Worm (Caenorhabditis elegans) whole organism, L4 larva: ENCODE data around the gene R05G6.5.
A peak's percentile ranks its signal among the peaks of the same experiment; 100 is the strongest.

Experiments
- F37D6.2 ChIP-seq: sonication (generic microtip); optimal IDR thresholded peaks from 2 replicates; lab custom pipeline; 2016; ENCODE audit warnings: mild to moderate bottlenecking, missing genetic modification characterization, missing compliant biosample characterization
- F44E2.7 ChIP-seq: fragments of 200-800 bp; sonication (Bioruptor generic); IDR thresholded peaks from 2 replicates; pipeline ENCODE4 v2.1.2; 2022; ENCODE audit warnings: missing genetic modification characterization, missing compliant biosample characterization
- F49E8.2 ChIP-seq: sonication (generic microtip); optimal IDR thresholded peaks from 2 replicates; lab custom pipeline; 2016; ENCODE audit warnings: missing compliant biosample characterization, mild to moderate bottlenecking, missing genetic modification characterization, borderline replicate concordance
- T26A8.4 ChIP-seq: fragments of 200-800 bp; sonication (Bioruptor generic); IDR thresholded peaks from 2 replicates; pipeline ENCODE4 v1.3.6; 2022; ENCODE audit warnings: missing genetic modification characterization, missing compliant biosample characterization
- Y105C5A.15 ChIP-seq: fragments of 200-800 bp; sonication (Bioruptor generic); IDR thresholded peaks from 2 replicates; pipeline ENCODE4 v1.3.6; 2022; ENCODE audit warnings: missing genetic modification characterization, missing compliant biosample characterization
- Y48G9A.11 ChIP-seq: fragments of 200-800 bp; sonication (Bioruptor generic); IDR thresholded peaks from 2 replicates; pipeline ENCODE4 v1.3.6; 2022; ENCODE audit warnings: missing genetic modification reagents, missing genetic modification characterization, missing compliant biosample characterization
- Y75B8A.6 ChIP-seq: fragments of 200-800 bp; sonication (Bioruptor generic); IDR thresholded peaks from 2 replicates; pipeline ENCODE4 v1.3.6; 2022; ENCODE audit warnings: missing genetic modification reagents, missing genetic modification characterization, missing compliant biosample characterization
- ZK546.5 ChIP-seq, 2 experiments: sonication (generic microtip); optimal IDR thresholded peaks; 2 replicates each; lab custom pipeline; 2017; ENCODE audit warnings: missing biosample characterization in 2 of 2, missing genetic modification characterization in 2 of 2
- aha-1 ChIP-seq: fragments of 150-350 bp; peaks from one replicate; lab custom pipeline; 2014; ENCODE audit warnings: missing biosample characterization, missing genetic modification characterization
- aly-2 ChIP-seq: sonication (generic microtip); optimal IDR thresholded peaks from 2 replicates; lab custom pipeline; 2018; ENCODE audit warnings: missing biosample characterization, missing genetic modification characterization
- ceh-44 ChIP-seq: fragments of 200-800 bp; sonication (Bioruptor generic); IDR thresholded peaks from 2 replicates; pipeline ENCODE4 v1.3.6; 2022; ENCODE audit warnings: missing genetic modification reagents, missing genetic modification characterization, missing compliant biosample characterization
- ceh-62 ChIP-seq: sonication (generic microtip); optimal IDR thresholded peaks from 2 replicates; lab custom pipeline; 2017; ENCODE audit warnings: missing biosample characterization, missing genetic modification characterization
- ctbp-1 ChIP-seq: fragments of 200-800 bp; sonication (Bioruptor generic); IDR thresholded peaks from 2 replicates; pipeline ENCODE4 v1.3.6; 2022; ENCODE audit warnings: missing genetic modification reagents, missing genetic modification characterization, missing compliant biosample characterization
- dmd-8 ChIP-seq: fragments of 200-800 bp; sonication (Bioruptor generic); IDR thresholded peaks from 2 replicates; pipeline ENCODE4 v1.3.6; 2022; ENCODE audit warnings: missing genetic modification characterization, missing compliant biosample characterization
- duxl-1 ChIP-seq: sonication (generic microtip); optimal IDR thresholded peaks from 2 replicates; lab custom pipeline; 2016; ENCODE audit warnings: mild to moderate bottlenecking, missing genetic modification characterization, moderate library complexity, missing compliant biosample characterization; ENCODE audit not compliant: poor library complexity
- dve-1 ChIP-seq: sonication (generic microtip); optimal IDR thresholded peaks from 2 replicates; lab custom pipeline; 2017; ENCODE audit warnings: antibody characterized with exemption, mild to moderate bottlenecking, missing genetic modification characterization, missing compliant biosample characterization; ENCODE audit not compliant: insufficient read depth
- hif-1 ChIP-seq, 2 experiments: sonication (generic microtip); optimal IDR thresholded peaks; 2 replicates each; lab custom pipeline; 2016 to 2017; ENCODE audit warnings: missing compliant biosample characterization in 2 of 2, missing genetic modification characterization in 2 of 2, missing genetic modification reagents in 2 of 2, missing genotype in 2 of 2, mild to moderate bottlenecking in 1 of 2
- hlh-11 ChIP-seq: fragments of 200-800 bp; sonication (Bioruptor generic); optimal IDR thresholded peaks from 2 replicates; lab custom pipeline; 2018; ENCODE audit warnings: mild to moderate bottlenecking, missing genetic modification characterization, missing compliant biosample characterization
- lin-1 ChIP-seq: fragments of 200-800 bp; sonication (Bioruptor generic); IDR thresholded peaks from 2 replicates; pipeline ENCODE4 v1.3.6; 2022; ENCODE audit warnings: missing genetic modification reagents, missing genetic modification characterization, missing compliant biosample characterization
- lin-13 ChIP-seq: fragments of 150-350 bp; optimal IDR thresholded peaks from 2 replicates; lab custom pipeline; 2014; ENCODE audit warnings: missing biosample characterization, missing genetic modification reagents, missing genetic modification characterization
- lin-39 ChIP-seq: fragments of 150-350 bp; optimal IDR thresholded peaks from 2 replicates; lab custom pipeline; 2014; ENCODE audit warnings: missing biosample characterization, missing genetic modification reagents, missing genetic modification characterization
- lsy-2 ChIP-seq, 2 experiments: fragments of 150-350 bp in 1 of 2; sonication (generic microtip) in 1 of 2; optimal IDR thresholded peaks; 2 replicates each; lab custom pipeline; 2014 to 2017; ENCODE audit warnings: missing biosample characterization in 2 of 2, missing genetic modification characterization in 2 of 2
- madf-9 ChIP-seq: fragments of 200-800 bp; sonication (Bioruptor generic); conservative IDR thresholded peaks from 2 replicates; pipeline ENCODE4 v1.3.6; 2022; ENCODE audit warnings: missing genetic modification reagents, missing genetic modification characterization, missing compliant biosample characterization
- mdl-1 ChIP-seq, 2 experiments: fragments of 150-350 bp in 1 of 2; sonication (generic microtip) in 1 of 2; optimal IDR thresholded peaks; 2 replicates each; lab custom pipeline; 2014 to 2017; ENCODE audit warnings: missing biosample characterization in 2 of 2, missing genetic modification characterization in 2 of 2
- mep-1 ChIP-seq: fragments of 150-350 bp; sonication (generic microtip); optimal IDR thresholded peaks from 3 replicates; lab custom pipeline; 2014; ENCODE audit warnings: missing biosample characterization, missing genetic modification characterization
- mxl-2 ChIP-seq: fragments of 200-800 bp; sonication (Bioruptor generic); conservative IDR thresholded peaks from 2 replicates; pipeline ENCODE4 v1.3.6; 2022; ENCODE audit warnings: missing genetic modification reagents, missing genetic modification characterization, missing compliant biosample characterization
- mxl-3 ChIP-seq: fragments of 200-800 bp; sonication (Bioruptor generic); optimal IDR thresholded peaks from 2 replicates; lab custom pipeline; 2018; ENCODE audit warnings: mild to moderate bottlenecking, missing genetic modification characterization, missing compliant biosample characterization
- nhr-10 ChIP-seq: fragments of 150-350 bp; optimal IDR thresholded peaks from 2 replicates; lab custom pipeline; 2014; ENCODE audit warnings: missing biosample characterization, missing genetic modification characterization
- nhr-102 ChIP-seq: sonication (generic microtip); optimal IDR thresholded peaks from 2 replicates; lab custom pipeline; 2016; ENCODE audit warnings: mild to moderate bottlenecking, missing genetic modification characterization, moderate library complexity, missing compliant biosample characterization
- nhr-11 ChIP-seq: fragments of 150-350 bp; optimal IDR thresholded peaks from 2 replicates; lab custom pipeline; 2014; ENCODE audit warnings: missing biosample characterization, missing genetic modification characterization
- nhr-25 ChIP-seq: sonication (generic microtip); optimal IDR thresholded peaks from 2 replicates; lab custom pipeline; 2017; ENCODE audit warnings: missing genetic modification characterization, mild to moderate bottlenecking, missing compliant biosample characterization, antibody characterized with exemption, moderate library complexity, borderline replicate concordance; ENCODE audit not compliant: insufficient read depth
- nhr-41 ChIP-seq: fragments of 200-800 bp; sonication (Bioruptor generic); IDR thresholded peaks from 2 replicates; pipeline ENCODE4 v1.3.6; 2022; ENCODE audit warnings: missing genetic modification reagents, missing genetic modification characterization, missing compliant biosample characterization
- nhr-76 ChIP-seq: fragments of 150-350 bp; optimal IDR thresholded peaks from 2 replicates; lab custom pipeline; 2014; ENCODE audit warnings: missing biosample characterization, missing genetic modification characterization
- pha-4 ChIP-seq, 2 experiments: fragments of 150-350 bp in 1 of 2; fragments of 200-800 bp in 1 of 2; sonication (Bioruptor generic) in 1 of 2; IDR thresholded peaks in 1 of 2; optimal IDR thresholded peaks in 1 of 2; 2 replicates each; pipeline versions ENCODE4 v1.3.6 to Lab custom; 2014 to 2022; ENCODE audit warnings: missing genetic modification characterization in 2 of 2, missing genetic modification reagents in 2 of 2, missing biosample characterization in 1 of 2, missing compliant biosample characterization in 1 of 2
- php-3 ChIP-seq: fragments of 200-800 bp; sonication (Bioruptor generic); IDR thresholded peaks from 2 replicates; pipeline ENCODE4 v1.3.6; 2022; ENCODE audit warnings: missing genetic modification reagents, missing genetic modification characterization, missing compliant biosample characterization
- pqm-1 ChIP-seq: sonication (generic microtip); optimal IDR thresholded peaks from 2 replicates; lab custom pipeline; 2017; ENCODE audit warnings: missing biosample characterization, missing genetic modification characterization
- rbr-2 ChIP-seq: sonication (generic microtip); optimal IDR thresholded peaks from 2 replicates; lab custom pipeline; 2016; ENCODE audit warnings: missing genotype, missing genetic modification characterization, missing compliant biosample characterization
- snpc-1.2 ChIP-seq: fragments of 200-800 bp; sonication (Bioruptor generic); IDR thresholded peaks from 2 replicates; pipeline ENCODE4 v1.3.6; 2022; ENCODE audit warnings: missing genetic modification reagents, missing genetic modification characterization, missing compliant biosample characterization
- snpc-4 ChIP-seq: fragments of 150-350 bp; optimal IDR thresholded peaks from 2 replicates; lab custom pipeline; 2014; ENCODE audit warnings: missing biosample characterization, missing genetic modification characterization
- spr-1 ChIP-seq: sonication (generic microtip); optimal IDR thresholded peaks from 2 replicates; lab custom pipeline; 2016; ENCODE audit warnings: mild to moderate bottlenecking, missing genetic modification characterization, missing compliant biosample characterization
- tra-1 ChIP-seq: fragments of 200-800 bp; sonication (Bioruptor generic); IDR thresholded peaks from 2 replicates; pipeline ENCODE4 v1.3.6; 2022; ENCODE audit warnings: missing genetic modification reagents, missing genetic modification characterization, missing compliant biosample characterization
- unc-39 ChIP-seq: sonication (generic microtip); optimal IDR thresholded peaks from 2 replicates; lab custom pipeline; 2017; ENCODE audit warnings: missing biosample characterization, missing genetic modification characterization
- unc-62 ChIP-seq, 3 experiments: fragments of 150-350 bp in 1 of 3; sonication (generic microtip); optimal IDR thresholded peaks in 2 of 3; peaks in 1 of 3; 1 replicate in 1 of 3; 2 replicates in 2 of 3; lab custom pipeline; 2014 to 2017; ENCODE audit warnings: missing biosample characterization in 3 of 3, missing genetic modification characterization in 3 of 3, missing genetic modification reagents in 3 of 3, missing genotype in 1 of 3
- vab-7 ChIP-seq: fragments of 200-800 bp; sonication (Bioruptor generic); IDR thresholded peaks from 2 replicates; pipeline ENCODE4 v1.3.6; 2022; ENCODE audit warnings: missing genetic modification reagents, missing genetic modification characterization, missing compliant biosample characterization
- zfp-2 ChIP-seq: sonication (generic microtip); optimal IDR thresholded peaks from 2 replicates; lab custom pipeline; 2016; ENCODE audit warnings: mild to moderate bottlenecking, missing genetic modification characterization, missing compliant biosample characterization
- zip-11 ChIP-seq: fragments of 200-800 bp; sonication (Bioruptor generic); IDR thresholded peaks from 2 replicates; pipeline ENCODE4 v1.3.6; 2022; ENCODE audit warnings: missing genetic modification characterization, missing compliant biosample characterization
- ztf-11 ChIP-seq: fragments of 150-350 bp; optimal IDR thresholded peaks from 2 replicates; lab custom pipeline; 2014; ENCODE audit warnings: missing biosample characterization, missing genetic modification characterization
- ztf-7 ChIP-seq: fragments of 150-350 bp; optimal IDR thresholded peaks from 2 replicates; lab custom pipeline; 2014; ENCODE audit warnings: missing biosample characterization, missing genetic modification characterization

The R05G6.5 gene

ce11 chrIV:7507841-7508509 is at the start of gene R05G6.5, which contains the start of gene vdac-1 (continued):
- TF ChIP-seq snpc-1.2 (GFP tag; lab: Robert Waterston, UW) (no peak), aly-2 (tag; lab: Kevin White, UChicago) (no peak), unc-62 (GFP tag; optimal IDR thresholded peaks at IDR 0.05 in 1 of 2; lab: Kevin White, UChicago) (no peak), unc-62 (tag; optimal IDR thresholded peaks at IDR 0.05; lab: Kevin White, UChicago) (no peak), lsy-2 (tag; optimal IDR thresholded peaks at IDR 0.05; lab: Kevin White, UChicago) (peak; percentile 69 to 81), ztf-11 (tag; lab: Kevin White, UChicago) (no peak), T26A8.4 (GFP tag; lab: Robert Waterston, UW) (peak; percentile 59), dmd-8 (peak; percentile 73; the same call in 1 of the 2 replicates), tra-1 (GFP tag; lab: Robert Waterston, UW) (0 out of 2 replicates have a peak, but pooled peaks have one; percentile 49), hif-1 (tag; optimal IDR thresholded peaks at IDR 0.05; lab: Kevin White, UChicago) (peak; percentile 3 to 63), nhr-10 (tag; lab: Kevin White, UChicago) (peak; percentile 50), Y48G9A.11 (GFP tag; lab: Robert Waterston, UW) (no peak), mep-1 (peak; percentile 91), ceh-62 (tag; lab: Kevin White, UChicago) (no peak), unc-39 (tag; lab: Kevin White, UChicago) (no peak), snpc-4 (tag; lab: Kevin White, UChicago) (no peak), nhr-102 (tag; lab: Kevin White, UChicago) (peak; percentile 60), madf-9 (GFP tag; lab: Robert Waterston, UW) (peak; percentile 65), duxl-1 (tag; lab: Kevin White, UChicago) (peak; percentile 16), dve-1 (tag; lab: Kevin White, UChicago) (peak; percentile 90), Y75B8A.6 (GFP tag; lab: Robert Waterston, UW) (0 out of 2 replicates have a peak, but pooled peaks have one; percentile 18), ZK546.5 (tag; optimal IDR thresholded peaks at IDR 0.05; lab: Kevin White, UChicago) (no peak), nhr-11 (tag; lab: Kevin White, UChicago) (peak; percentile 75), rbr-2 (tag; lab: Kevin White, UChicago) (peak; percentile 72), lin-13 (GFP tag; lab: Kevin White, UChicago) (peak; percentile 72), pha-4 (GFP tag; IDR thresholded peaks at IDR 0.05; lab: Robert Waterston, UW) (peak; percentile 77), pha-4 (tag; optimal IDR thresholded peaks at IDR 0.05; lab: Kevin White, UChicago) (peak; percentile 38), ceh-44 (GFP tag; lab: Robert Waterston, UW) (no peak), php-3 (GFP tag; lab: Robert Waterston, UW) (peak; percentile 74; the same call in 1 of the 2 replicates), nhr-25 (tag; lab: Kevin White, UChicago) (peak; percentile 84), F44E2.7 (GFP tag; lab: Robert Waterston, UW) (0 out of 2 replicates have a peak, but pooled peaks have one; percentile 21), ztf-7 (tag; lab: Kevin White, UChicago) (peak; percentile 22), zip-11 (no peak), mxl-3 (peak; percentile 99), Y105C5A.15 (GFP tag; lab: Robert Waterston, UW) (no peak), nhr-76 (no peak), nhr-41 (peak; percentile 49; the same call in 1 of the 2 replicates), zfp-2 (tag; lab: Kevin White, UChicago) (no peak), F37D6.2 (tag; lab: Kevin White, UChicago) (peak; percentile 13), hlh-11 (tag; lab: Kevin White, UChicago) (peak; percentile 95), mdl-1 (tag; optimal IDR thresholded peaks at IDR 0.05; lab: Kevin White, UChicago) (peak in 1 of 2 experiments; percentile 78), spr-1 (peak; percentile 16), aha-1 (tag; lab: Kevin White, UChicago) (peak; percentile 83), ctbp-1 (peak; percentile 63; the same call in 1 of the 2 replicates), lin-39 (no peak), vab-7 (peak; percentile 57), mxl-2 (no peak), lin-1 (GFP tag; lab: Robert Waterston, UW) (peak; percentile 65; the same call in 1 of the 2 replicates), pqm-1 (tag; lab: Kevin White, UChicago) (peak; percentile 83), F49E8.2 (tag; lab: Kevin White, UChicago) (no peak)
